Worm (Caenorhabditis elegans): Measurements from ENCODE around the gene F33G12.3.

Gene F33G12.3

ce11 chrII:5032669-5033068, 1.2 kb downstream of the F33G12.3 start (continued):
- no peak for TF ChIP-seq unc-62 (GFP tag; optimal IDR thresholded peaks at IDR 0.05)
- no peak for TF ChIP-seq ets-5 (GFP tag; IDR thresholded peaks at IDR 0.05)
- no peak for TF ChIP-seq nhr-28 (tag; optimal IDR thresholded peaks at IDR 0.05)
- peak in 2 of 3 experiments; percentile 33 to 45 for TF ChIP-seq dpl-1 (GFP tag; optimal IDR thresholded peaks at IDR 0.05)
- TF ChIP-seq unc-86 (tag; optimal IDR thresholded peaks at IDR 0.05) = peak; percentile 13
- peak; percentile 26; the same call in 1 of the 2 replicates for TF ChIP-seq isw-1 (GFP tag; IDR thresholded peaks at IDR 0.05)
- TF ChIP-seq nhr-19 (GFP tag; conservative IDR thresholded peaks at IDR 0.05) = peak; percentile 70
- TF ChIP-seq nhr-12 (tag; optimal IDR thresholded peaks at IDR 0.05) = no peak
- no peak for TF ChIP-seq ceh-63 (GFP tag; optimal IDR thresholded peaks at IDR 0.05)
- TF ChIP-seq unc-30 (tag; optimal IDR thresholded peaks at IDR 0.05) = no peak
- no peak for TF ChIP-seq nhr-76 (tag; optimal IDR thresholded peaks at IDR 0.05)
- TF ChIP-seq rnt-1 (tag; optimal IDR thresholded peaks at IDR 0.05) = peak; percentile 69
- TF ChIP-seq mef-2 (tag; optimal IDR thresholded peaks at IDR 0.05) = no peak
- no peak for TF ChIP-seq ceh-8 (GFP tag; optimal IDR thresholded peaks at IDR 0.05)
- TF ChIP-seq pqm-1 (tag; optimal IDR thresholded peaks at IDR 0.05) = no peak
- TF ChIP-seq blmp-1 (tag; optimal IDR thresholded peaks at IDR 0.05) = no peak
- peak; percentile 60 for TF ChIP-seq swsn-7 (tag; optimal IDR thresholded peaks at IDR 0.05)
- TF ChIP-seq ztf-4 (tag; optimal IDR thresholded peaks at IDR 0.05) = peak; percentile 48
- TF ChIP-seq nhr-47 (tag; optimal IDR thresholded peaks at IDR 0.05) = peak; percentile 74
- TF ChIP-seq ztf-11 (tag; optimal IDR thresholded peaks at IDR 0.05) = no peak
- peak in 1 of 2 experiments; percentile 58 for TF ChIP-seq mdl-1 (tag; optimal IDR thresholded peaks at IDR 0.05)
- TF ChIP-seq nhr-11 (tag; optimal IDR thresholded peaks at IDR 0.05) = no peak
- no peak for TF ChIP-seq ceh-90 (tag; optimal IDR thresholded peaks at IDR 0.05)
- TF ChIP-seq fos-1 (tag; optimal IDR thresholded peaks at IDR 0.05) = peak; percentile 55
- no peak for TF ChIP-seq egl-27 (tag; optimal IDR thresholded peaks at IDR 0.05)
- no peak for TF ChIP-seq nhr-84 (tag; optimal IDR thresholded peaks at IDR 0.05)
- peak; percentile 69 for TF ChIP-seq nhr-20 (tag; optimal IDR thresholded peaks at IDR 0.05)
- TF ChIP-seq aly-2 (tag; optimal IDR thresholded peaks at IDR 0.05) = no peak
- TF ChIP-seq lin-13 (GFP tag; optimal IDR thresholded peaks at IDR 0.05) = peak; percentile 23
- no peak for TF ChIP-seq egl-13 (tag; optimal IDR thresholded peaks at IDR 0.05)
- TF ChIP-seq nhr-85 (tag) = peak; percentile 45
- TF ChIP-seq mep-1 (tag; optimal IDR thresholded peaks at IDR 0.05) = no peak
- TF ChIP-seq unc-130 (tag; optimal IDR thresholded peaks at IDR 0.05) = no peak
- peak; percentile 30 for TF ChIP-seq lir-3 (tag; optimal IDR thresholded peaks at IDR 0.05; ENCODE audit: poor library complexity)
- no peak for TF ChIP-seq hlh-4 (tag; optimal IDR thresholded peaks at IDR 0.05)
- peak; percentile 9 for TF ChIP-seq nhr-77 (tag; optimal IDR thresholded peaks at IDR 0.05)
- TF ChIP-seq dsc-1 (tag; optimal IDR thresholded peaks at IDR 0.05) = peak; percentile 66
- no peak for TF ChIP-seq snpc-4 (tag; optimal IDR thresholded peaks at IDR 0.05)
- no peak for TF ChIP-seq efl-3 (GFP tag; optimal IDR thresholded peaks at IDR 0.05)
- TF ChIP-seq ceh-88 (GFP tag; IDR thresholded peaks at IDR 0.05) = no peak
- TF ChIP-seq pag-3 (tag; optimal IDR thresholded peaks at IDR 0.05; ENCODE audit: borderline replicate concordance, insufficient read depth) = no peak
- TF ChIP-seq lin-39 (tag; optimal IDR thresholded peaks at IDR 0.05) = no peak
- no peak for TF ChIP-seq zag-1 (tag; optimal IDR thresholded peaks at IDR 0.05)
- TF ChIP-seq sox-4 (tag; optimal IDR thresholded peaks at IDR 0.05) = no peak
- no peak for TF ChIP-seq unc-98 (GFP tag; IDR thresholded peaks at IDR 0.05)
- TF ChIP-seq hlh-17 (GFP tag; optimal IDR thresholded peaks at IDR 0.05; ENCODE audit: borderline replicate concordance) = no peak
- TF ChIP-seq lin-15B (tag; optimal IDR thresholded peaks at IDR 0.05) = no peak
- peak; percentile 49 to 71 for TF ChIP-seq lin-35 (GFP tag; optimal IDR thresholded peaks at IDR 0.05)
- TF ChIP-seq ama-1 (optimal IDR thresholded peaks at IDR 0.05) = no peak
- TF ChIP-seq jun-1 (tag; optimal IDR thresholded peaks at IDR 0.05) = no peak
- peak; percentile 27 for TF ChIP-seq tbx-2 (tag; optimal IDR thresholded peaks at IDR 0.05)
- TF ChIP-seq nhr-90 (tag; optimal IDR thresholded peaks at IDR 0.05; ENCODE audit: poor library complexity) = peak; percentile 38
- no peak for TF ChIP-seq skn-1 (tag; optimal IDR thresholded peaks at IDR 0.05)
- peak in 2 of 6 experiments; percentile 19 to 65 for TF ChIP-seq elt-3 (tag; optimal IDR thresholded peaks at IDR 0.05)

All from whole organism, L1 larva.